Worm (Caenorhabditis elegans): ENCODE measurements around the gene B0393.7.
A peak's percentile ranks its signal among the peaks of the same experiment; 100 is the strongest.

Gene B0393.7

ce11 chrIII:4754001-4754561, 23.8 kb downstream of the B0393.7 start, which contains the start of the genes rps-0 and rbg-3 (continued):
- no peak for TF ChIP-seq gmeb-2 (tag; optimal IDR thresholded peaks at IDR 0.05)
- TF ChIP-seq unc-86 (tag; optimal IDR thresholded peaks at IDR 0.05), result peak; percentile 4
- no peak for TF ChIP-seq C08G9.2 (tag; optimal IDR thresholded peaks at IDR 0.05)
- TF ChIP-seq pha-2 (tag; optimal IDR thresholded peaks at IDR 0.05), result no peak
- peak; percentile 9 for TF ChIP-seq ceh-48 (tag; optimal IDR thresholded peaks at IDR 0.05)
- peak; percentile 70 for TF ChIP-seq ceh-14 (tag; optimal IDR thresholded peaks at IDR 0.05)
- peak; percentile 33 for TF ChIP-seq elt-2 (tag; optimal IDR thresholded peaks at IDR 0.05)
- peak; percentile 56 for TF ChIP-seq tbx-2 (tag; optimal IDR thresholded peaks at IDR 0.05)
- peak; percentile 21 for TF ChIP-seq rnt-1 (tag; optimal IDR thresholded peaks at IDR 0.05)
- TF ChIP-seq pag-3 (tag; optimal IDR thresholded peaks at IDR 0.05; ENCODE audit: borderline replicate concordance), result no peak
- peak; percentile 67 for TF ChIP-seq dve-1 (tag; optimal IDR thresholded peaks at IDR 0.05)
- TF ChIP-seq F13H6.1 (tag; optimal IDR thresholded peaks at IDR 0.05), result no peak
- TF ChIP-seq ceh-9 (tag; optimal IDR thresholded peaks at IDR 0.05), result no peak
- TF ChIP-seq ceh-2 (tag; optimal IDR thresholded peaks at IDR 0.05), result peak; percentile 1
- TF ChIP-seq K02D7.2 (tag; optimal IDR thresholded peaks at IDR 0.05), result no peak
- no peak for TF ChIP-seq T23F11.4 (GFP tag; optimal IDR thresholded peaks at IDR 0.05)
- no peak for TF ChIP-seq ttx-3 (tag; optimal IDR thresholded peaks at IDR 0.05)
- no peak for TF ChIP-seq hlh-15 (tag; optimal IDR thresholded peaks at IDR 0.05)
- peak; percentile 75 for TF ChIP-seq ceh-31 (tag; optimal IDR thresholded peaks at IDR 0.05)
- no peak for TF ChIP-seq zip-5 (tag; optimal IDR thresholded peaks at IDR 0.05)
- TF ChIP-seq sdc-2 (tag; optimal IDR thresholded peaks at IDR 0.05), result no peak
- TF ChIP-seq sox-2 (GFP tag; IDR thresholded peaks at IDR 0.05), result no peak
- peak; percentile 68 for TF ChIP-seq ceh-18 (tag; optimal IDR thresholded peaks at IDR 0.05)

DNA sequence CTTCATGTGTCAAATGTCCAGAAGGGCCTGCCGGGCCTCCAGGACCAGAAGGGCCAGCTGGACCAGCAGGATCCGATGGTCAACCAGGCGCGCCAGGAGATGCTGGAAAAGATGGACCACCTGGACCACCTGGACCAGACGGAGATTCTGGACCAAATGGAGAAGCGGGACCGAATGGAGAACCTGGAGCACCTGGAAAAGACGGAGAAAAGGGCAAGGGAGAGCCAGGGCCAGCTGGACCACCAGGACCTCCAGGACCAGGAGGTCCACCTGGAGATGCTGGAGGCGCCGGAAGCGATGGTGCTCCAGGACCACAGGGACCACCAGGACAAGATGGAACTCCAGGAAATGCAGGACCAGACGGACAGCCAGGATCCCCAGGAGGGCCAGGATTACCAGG, 29.2 kb downstream of the B0393.7 start:
- TF ChIP-seq C08G9.2 (tag; optimal IDR thresholded peaks at IDR 0.05) (peak; percentile 22), ceh-45 (GFP tag; IDR thresholded peaks at IDR 0.05) (no peak)

DNA sequence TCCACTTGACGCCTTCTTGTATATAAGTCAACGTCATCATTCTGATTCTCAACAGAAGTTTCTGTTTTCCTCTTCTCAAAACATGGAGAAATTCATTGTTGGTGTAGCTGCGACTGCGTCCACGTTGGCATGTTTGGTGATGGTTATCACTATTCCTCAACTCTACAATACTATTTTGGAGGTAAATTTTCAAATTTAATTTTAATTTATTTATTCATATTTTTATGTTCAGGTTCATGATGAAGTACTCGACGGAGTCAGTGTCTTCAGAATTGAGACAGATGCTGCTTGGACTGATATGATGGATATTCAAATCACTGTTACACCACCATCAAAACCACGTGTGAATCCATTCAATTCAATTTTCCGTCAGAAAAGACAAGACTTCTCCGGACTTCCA, 29.8 kb downstream of the B0393.7 start, which contains the start of gene col-89:
TSS of gene col-89 (plus strand) at position 19 of the 400 bp plus-strand sequence.
- no peak for TF ChIP-seq ets-4 (tag; optimal IDR thresholded peaks at IDR 0.05)
- TF ChIP-seq hlh-13 (GFP tag; optimal IDR thresholded peaks at IDR 0.05), result no peak
- TF ChIP-seq unc-55 (GFP tag; optimal IDR thresholded peaks at IDR 0.05), result no peak
- TF ChIP-seq unc-86 (tag; optimal IDR thresholded peaks at IDR 0.05), result no peak
- TF ChIP-seq ceh-34 (tag; optimal IDR thresholded peaks at IDR 0.05), result no peak
- no peak for TF ChIP-seq hlh-15 (tag; optimal IDR thresholded peaks at IDR 0.05)
- no peak for TF ChIP-seq pha-2 (tag; optimal IDR thresholded peaks at IDR 0.05)
- no peak for TF ChIP-seq rnt-1 (tag; optimal IDR thresholded peaks at IDR 0.05)
- no peak for TF ChIP-seq nhr-11 (tag; optimal IDR thresholded peaks at IDR 0.05)
- no peak for TF ChIP-seq fkh-6 (tag; optimal IDR thresholded peaks at IDR 0.05)
- TF ChIP-seq ceh-18 (tag; optimal IDR thresholded peaks at IDR 0.05), result no peak

ce11 chrIII:4745934-4746333, 32.0 kb downstream of the B0393.7 start, which contains the start of gene F17C8.6:
TSS of gene F17C8.6 (minus strand) at chrIII:4746034.
- TF ChIP-seq pag-3 (tag; optimal IDR thresholded peaks at IDR 0.05; ENCODE audit: borderline replicate concordance) (no peak), sox-4 (tag; optimal IDR thresholded peaks at IDR 0.05) (no peak), rnt-1 (tag; optimal IDR thresholded peaks at IDR 0.05) (no peak), lin-11 (tag; optimal IDR thresholded peaks at IDR 0.05) (no peak), lim-6 (tag; optimal IDR thresholded peaks at IDR 0.05) (no peak), odd-2 (tag; optimal IDR thresholded peaks at IDR 0.05) (no peak), pros-1 (tag; optimal IDR thresholded peaks at IDR 0.05) (no peak), ahr-1 (tag; optimal IDR thresholded peaks at IDR 0.05) (no peak), fax-1 (tag; optimal IDR thresholded peaks at IDR 0.05) (no peak)

All from whole organism, late embryonic.